Worm (Caenorhabditis elegans) whole organism, late embryonic: ENCODE results near the gene Y69A2AR.23.

ENCODE experiments used
- C08G9.2 ChIP-seq: sonication (generic microtip); optimal IDR thresholded peaks from 2 replicates; lab custom pipeline; 2016; ENCODE audit warnings: mild to moderate bottlenecking, missing genetic modification characterization, moderate library complexity, missing compliant biosample characterization
- C38D4.7 ChIP-seq: fragments of 200-800 bp; sonication (Bioruptor generic); optimal IDR thresholded peaks from 2 replicates; lab custom pipeline; 2018; ENCODE audit warnings: mild to moderate bottlenecking, missing genetic modification characterization, moderate library complexity, missing compliant biosample characterization
- F13H6.1 ChIP-seq: sonication (generic microtip); optimal IDR thresholded peaks from 2 replicates; lab custom pipeline; 2016; ENCODE audit warnings: missing genetic modification characterization, missing compliant biosample characterization
- K02D7.2 ChIP-seq: sonication (generic microtip); optimal IDR thresholded peaks from 2 replicates; lab custom pipeline; 2017; ENCODE audit warnings: mild to moderate bottlenecking, missing genetic modification characterization, missing compliant biosample characterization
- K09A11.1 ChIP-seq: sonication (generic microtip); optimal IDR thresholded peaks from 2 replicates; lab custom pipeline; 2017; ENCODE audit warnings: antibody characterized with exemption, mild to moderate bottlenecking, missing genetic modification characterization, missing compliant biosample characterization; ENCODE audit not compliant: insufficient read depth
- Y22D7AL.16 ChIP-seq: sonication (generic microtip); optimal IDR thresholded peaks from 2 replicates; lab custom pipeline; 2016; ENCODE audit warnings: missing genetic modification characterization, missing compliant biosample characterization
- ceh-14 ChIP-seq: sonication (generic microtip); optimal IDR thresholded peaks from 2 replicates; lab custom pipeline; 2016; ENCODE audit warnings: missing genotype, missing genetic modification characterization, missing compliant biosample characterization
- ceh-18 ChIP-seq: sonication (generic microtip); optimal IDR thresholded peaks from 2 replicates; lab custom pipeline; 2016; ENCODE audit warnings: missing genetic modification characterization, missing compliant biosample characterization
- ceh-19 ChIP-seq: fragments of 200-800 bp; sonication (Bioruptor generic); optimal IDR thresholded peaks from 2 replicates; lab custom pipeline; 2018; ENCODE audit warnings: mild to moderate bottlenecking, missing genetic modification characterization, missing compliant biosample characterization
- ceh-2 ChIP-seq: sonication (generic microtip); optimal IDR thresholded peaks from 2 replicates; lab custom pipeline; 2016; ENCODE audit warnings: missing genotype, missing genetic modification characterization, missing compliant biosample characterization
- ceh-22 ChIP-seq: sonication (generic microtip); optimal IDR thresholded peaks from 2 replicates; lab custom pipeline; 2017; ENCODE audit warnings: missing biosample characterization, missing genetic modification characterization
- ceh-30 ChIP-seq: fragments of 150-350 bp; optimal IDR thresholded peaks from 2 replicates; lab custom pipeline; 2014; ENCODE audit warnings: missing biosample characterization, missing genetic modification characterization
- ceh-34 ChIP-seq: sonication (generic microtip); optimal IDR thresholded peaks from 2 replicates; lab custom pipeline; 2016; ENCODE audit warnings: mild to moderate bottlenecking, missing genetic modification characterization, missing compliant biosample characterization
- ceh-48 ChIP-seq: sonication (generic microtip); optimal IDR thresholded peaks from 2 replicates; lab custom pipeline; 2016; ENCODE audit warnings: missing genetic modification characterization, inconsistent platforms, missing compliant biosample characterization
- ceh-6 ChIP-seq: fragments of 200-800 bp; sonication (Bioruptor generic); optimal IDR thresholded peaks from 2 replicates; lab custom pipeline; 2018; ENCODE audit warnings: mild to moderate bottlenecking, missing genetic modification characterization, missing compliant biosample characterization
- ceh-9 ChIP-seq: sonication (generic microtip); optimal IDR thresholded peaks from 2 replicates; lab custom pipeline; 2016; ENCODE audit warnings: mild to moderate bottlenecking, missing genetic modification characterization, inconsistent platforms, missing compliant biosample characterization
- che-1 ChIP-seq: sonication (generic microtip); optimal IDR thresholded peaks from 2 replicates; lab custom pipeline; 2016; ENCODE audit warnings: mild to moderate bottlenecking, missing genetic modification characterization, missing compliant biosample characterization
- elt-4 ChIP-seq: sonication (generic microtip); optimal IDR thresholded peaks from 2 replicates; lab custom pipeline; 2016; ENCODE audit warnings: missing genetic modification characterization, missing compliant biosample characterization
- eyg-1 ChIP-seq: sonication (generic microtip); optimal IDR thresholded peaks from 2 replicates; lab custom pipeline; 2016; ENCODE audit warnings: missing genotype, missing genetic modification characterization, missing compliant biosample characterization
- fax-1 ChIP-seq: sonication (generic microtip); optimal IDR thresholded peaks from 2 replicates; lab custom pipeline; 2016; ENCODE audit warnings: missing genotype, missing genetic modification characterization, missing compliant biosample characterization
- fkh-10 ChIP-seq: fragments of 150-350 bp; optimal IDR thresholded peaks from 2 replicates; lab custom pipeline; 2014; ENCODE audit warnings: missing biosample characterization, missing genetic modification reagents, missing genetic modification characterization
- hlh-15 ChIP-seq: sonication (generic microtip); optimal IDR thresholded peaks from 2 replicates; lab custom pipeline; 2016; ENCODE audit warnings: missing genetic modification characterization, missing compliant biosample characterization
- hlh-30 ChIP-seq: sonication (generic microtip); optimal IDR thresholded peaks from 2 replicates; lab custom pipeline; 2017; ENCODE audit warnings: antibody characterized with exemption, missing genetic modification characterization, missing compliant biosample characterization; ENCODE audit not compliant: insufficient read depth
- hlh-6 ChIP-seq: sonication (generic microtip); optimal IDR thresholded peaks from 2 replicates; lab custom pipeline; 2016; ENCODE audit warnings: missing genotype, missing genetic modification characterization, missing compliant biosample characterization
- hlh-8 ChIP-seq: sonication (generic microtip); optimal IDR thresholded peaks from 2 replicates; lab custom pipeline; 2016; ENCODE audit warnings: missing genotype, missing genetic modification characterization, missing compliant biosample characterization
- lim-6 ChIP-seq: sonication (generic microtip); optimal IDR thresholded peaks from 2 replicates; lab custom pipeline; 2016; ENCODE audit warnings: missing genetic modification characterization, missing compliant biosample characterization
- lin-11 ChIP-seq: fragments of 200-800 bp; sonication (Bioruptor generic); optimal IDR thresholded peaks from 2 replicates; lab custom pipeline; 2018; ENCODE audit warnings: mild to moderate bottlenecking, missing genetic modification characterization, missing compliant biosample characterization
- madf-2 ChIP-seq: sonication (generic microtip); optimal IDR thresholded peaks from 2 replicates; lab custom pipeline; 2017; ENCODE audit warnings: missing genetic modification characterization, missing compliant biosample characterization
- mec-3 ChIP-seq: sonication (generic microtip); optimal IDR thresholded peaks from 2 replicates; lab custom pipeline; 2016; ENCODE audit warnings: borderline replicate concordance, missing genetic modification characterization, missing compliant biosample characterization
- odd-2 ChIP-seq: sonication (generic microtip); optimal IDR thresholded peaks from 2 replicates; lab custom pipeline; 2017; ENCODE audit warnings: antibody characterized with exemption, mild to moderate bottlenecking, missing genetic modification characterization, missing compliant biosample characterization
- pat-9 ChIP-seq: fragments of 200-800 bp; sonication (Bioruptor generic); optimal IDR thresholded peaks from 2 replicates; lab custom pipeline; 2018; ENCODE audit warnings: mild to moderate bottlenecking, missing genetic modification characterization, moderate library complexity, missing compliant biosample characterization
- pha-2 ChIP-seq: sonication (generic microtip); optimal IDR thresholded peaks from 2 replicates; lab custom pipeline; 2017; ENCODE audit warnings: mild to moderate bottlenecking, missing genetic modification characterization, missing compliant biosample characterization
- pros-1 ChIP-seq: fragments of 150-350 bp; optimal IDR thresholded peaks from 2 replicates; lab custom pipeline; 2014; ENCODE audit warnings: missing biosample characterization, missing genetic modification reagents, missing genetic modification characterization
- ref-2 ChIP-seq: sonication (generic microtip); optimal IDR thresholded peaks from 2 replicates; lab custom pipeline; 2016; ENCODE audit warnings: missing genetic modification characterization, missing compliant biosample characterization
- rnt-1 ChIP-seq: sonication (generic microtip); optimal IDR thresholded peaks from 2 replicates; lab custom pipeline; 2016; ENCODE audit warnings: missing genetic modification characterization, missing compliant biosample characterization
- sdc-2 ChIP-seq: sonication (generic microtip); optimal IDR thresholded peaks from 2 replicates; lab custom pipeline; 2016; ENCODE audit warnings: missing genotype, missing genetic modification characterization, missing compliant biosample characterization
- sox-2 ChIP-seq: fragments of 200-800 bp; sonication (Bioruptor generic); IDR thresholded peaks from 2 replicates; pipeline ENCODE4 v1.3.6; 2022; ENCODE audit warnings: missing genetic modification reagents, missing genetic modification characterization, missing compliant biosample characterization
- syd-9 ChIP-seq: sonication (generic microtip); optimal IDR thresholded peaks from 2 replicates; lab custom pipeline; 2016; ENCODE audit warnings: mild to moderate bottlenecking, missing genetic modification characterization, moderate library complexity, missing compliant biosample characterization
- tbx-2 ChIP-seq: sonication (generic microtip); optimal IDR thresholded peaks from 2 replicates; lab custom pipeline; 2016; ENCODE audit warnings: missing genetic modification characterization, missing compliant biosample characterization
- tbx-7 ChIP-seq: sonication (generic microtip); optimal IDR thresholded peaks from 2 replicates; lab custom pipeline; 2016; ENCODE audit warnings: missing genotype, missing genetic modification characterization, missing compliant biosample characterization
- unc-3 ChIP-seq, 2 experiments: fragments of 200-800 bp in 1 of 2; sonication (Bioruptor generic) in 1 of 2; sonication (generic microtip) in 1 of 2; conservative IDR thresholded peaks in 1 of 2; optimal IDR thresholded peaks in 1 of 2; 2 replicates each; pipeline versions ENCODE4 v1.3.6 to Lab custom; 2016 to 2022; ENCODE audit warnings: missing compliant biosample characterization in 2 of 2, missing genetic modification characterization in 2 of 2, missing genetic modification reagents in 1 of 2
- unc-42 ChIP-seq: sonication (generic microtip); optimal IDR thresholded peaks from 2 replicates; lab custom pipeline; 2016; ENCODE audit warnings: missing genotype, missing genetic modification characterization, missing compliant biosample characterization
- unc-55 ChIP-seq: sonication (generic microtip); optimal IDR thresholded peaks from 2 replicates; lab custom pipeline; 2017; ENCODE audit warnings: missing biosample characterization, missing genetic modification reagents, missing genetic modification characterization
- unc-86 ChIP-seq: sonication (generic microtip); optimal IDR thresholded peaks from 2 replicates; lab custom pipeline; 2016; ENCODE audit warnings: missing genetic modification characterization, missing compliant biosample characterization
- zip-5 ChIP-seq: sonication (generic microtip); optimal IDR thresholded peaks from 2 replicates; lab custom pipeline; 2016; ENCODE audit warnings: missing genetic modification characterization, missing compliant biosample characterization
- ztf-16 ChIP-seq: sonication (generic microtip); optimal IDR thresholded peaks from 2 replicates; lab custom pipeline; 2017; ENCODE audit warnings: missing genetic modification characterization, missing compliant biosample characterization

Y69A2AR.23 gene

DNA sequence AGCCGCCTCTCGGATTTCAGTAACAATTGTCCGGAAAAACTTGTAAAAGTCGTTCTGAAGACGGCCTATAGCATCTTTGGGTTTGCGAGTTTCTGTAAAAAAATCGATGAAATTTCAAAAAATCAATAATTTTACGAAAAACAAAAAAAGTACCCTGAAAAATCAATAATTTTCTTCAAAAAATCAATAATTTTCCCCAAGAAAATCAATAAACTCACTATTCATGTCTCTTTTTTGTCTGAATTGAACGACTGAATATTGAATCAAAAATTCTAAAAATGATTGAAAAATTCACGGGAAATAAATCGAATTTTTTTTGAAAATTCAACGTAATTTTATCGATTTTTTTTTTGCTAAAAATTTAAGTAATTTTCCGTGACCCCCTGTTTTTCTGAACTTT lies at the start of gene Y69A2AR.23:
Gene Y69A2AR.23 (minus strand): TSS at position 267 of the 400 bp plus-strand sequence.
- TF ChIP-seq ceh-48 (peak; percentile 35), unc-86 (tag; lab: Kevin White, UChicago) (no peak), mec-3 (tag; lab: Kevin White, UChicago) (no peak)

DNA sequence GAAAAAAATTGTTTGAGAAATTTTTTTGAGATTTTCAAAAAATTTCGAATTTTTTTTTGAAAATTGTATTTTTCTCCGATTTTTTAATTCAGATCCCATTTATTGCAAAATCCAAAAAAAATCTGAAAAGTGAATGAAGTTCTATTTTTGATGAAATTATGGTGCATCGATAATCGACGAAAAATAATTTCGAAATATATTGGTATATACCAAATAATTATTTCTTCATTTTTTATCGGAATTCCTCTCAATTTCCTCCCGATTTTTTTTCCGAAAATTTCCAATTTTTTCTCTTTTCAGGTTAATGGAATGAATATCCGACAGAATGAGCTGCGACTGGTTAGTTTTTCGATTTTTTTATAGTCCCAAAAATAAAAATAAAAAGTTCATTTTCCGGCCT lies 49.4 kb upstream of the Y69A2AR.23 start, which contains the start of gene epg-9:
Gene epg-9 (plus strand): TSS at position 301 of the 400 bp plus-strand sequence.
- TF ChIP-seq hlh-30 (tag; lab: Kevin White, UChicago) (no peak), hlh-6 (tag; lab: Kevin White, UChicago) (no peak), ceh-34 (tag; lab: Kevin White, UChicago) (no peak), tbx-7 (tag; lab: Kevin White, UChicago) (no peak), elt-4 (no peak), pat-9 (tag; lab: Kevin White, UChicago) (no peak), ceh-9 (tag; lab: Kevin White, UChicago) (no peak), eyg-1 (no peak), unc-42 (tag; lab: Kevin White, UChicago) (no peak), F13H6.1 (no peak), fax-1 (tag; lab: Kevin White, UChicago) (no peak), pros-1 (tag; lab: Kevin White, UChicago) (no peak)

DNA sequence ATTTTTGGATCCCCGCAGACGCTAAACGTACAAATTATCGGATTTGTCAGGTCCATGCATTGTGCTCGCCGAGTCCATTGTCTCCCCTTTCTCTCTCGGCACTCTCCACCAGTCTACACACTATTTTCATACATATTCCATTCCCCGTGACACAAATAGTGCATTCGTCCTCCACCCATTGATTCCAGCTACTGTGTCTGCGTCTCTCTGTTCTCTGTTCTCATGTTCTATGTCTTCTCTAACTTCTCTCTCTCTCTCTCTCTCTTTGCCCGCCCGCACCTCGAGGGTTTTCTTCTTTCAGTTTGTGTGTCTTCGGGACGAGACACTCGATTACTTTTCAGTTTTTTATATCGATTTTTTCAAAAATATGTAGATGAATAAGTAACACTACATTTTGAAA lies 48.1 kb upstream of the Y69A2AR.23 start:
- TF ChIP-seq ceh-2 (no peak), unc-86 (tag; lab: Kevin White, UChicago) (no peak), rnt-1 (peak; percentile 26), ceh-6 (no peak), K09A11.1 (tag; lab: Kevin White, UChicago) (peak; percentile 22), sox-2 (GFP tag; lab: Robert Waterston, UW) (peak; percentile 87), hlh-8 (tag; lab: Kevin White, UChicago) (peak; percentile 16), C08G9.2 (tag; lab: Kevin White, UChicago) (no peak), eyg-1 (no peak), ref-2 (tag; lab: Kevin White, UChicago) (peak; percentile 51), ceh-19 (no peak), K02D7.2 (tag; lab: Kevin White, UChicago) (no peak), syd-9 (tag; lab: Kevin White, UChicago) (no peak), pha-2 (no peak), C38D4.7 (GFP tag; lab: Kevin White, UChicago) (no peak), unc-3 (GFP tag; conservative IDR thresholded peaks at IDR 0.05; lab: Robert Waterston, UW) (no peak), unc-3 (tag; optimal IDR thresholded peaks at IDR 0.05; lab: Kevin White, UChicago) (no peak), pat-9 (tag; lab: Kevin White, UChicago) (no peak), che-1 (no peak), hlh-15 (tag; lab: Kevin White, UChicago) (no peak), ceh-30 (tag; lab: Kevin White, UChicago) (no peak), ceh-18 (peak; percentile 87), unc-42 (tag; lab: Kevin White, UChicago) (peak; percentile 66), ceh-9 (tag; lab: Kevin White, UChicago) (no peak), madf-2 (no peak), fkh-10 (peak; percentile 10), tbx-2 (peak; percentile 80), Y22D7AL.16 (tag; lab: Kevin White, UChicago) (no peak), odd-2 (tag; lab: Kevin White, UChicago) (no peak), zip-5 (tag; lab: Kevin White, UChicago) (no peak), elt-4 (no peak), ceh-34 (tag; lab: Kevin White, UChicago) (peak; percentile 40), lin-11 (tag; lab: Kevin White, UChicago) (no peak), unc-55 (GFP tag; lab: Kevin White, UChicago) (peak; percentile 82), hlh-30 (tag; lab: Kevin White, UChicago) (peak; percentile 98), lim-6 (tag; lab: Kevin White, UChicago) (no peak), ceh-22 (tag; lab: Kevin White, UChicago) (no peak), ceh-14 (tag; lab: Kevin White, UChicago) (no peak), mec-3 (tag; lab: Kevin White, UChicago) (no peak), ztf-16 (tag; lab: Kevin White, UChicago) (no peak), hlh-6 (tag; lab: Kevin White, UChicago) (no peak), fax-1 (tag; lab: Kevin White, UChicago) (no peak), sdc-2 (tag; lab: Kevin White, UChicago) (no peak)
